Fruit fly (Drosophila melanogaster) whole organism, wandering third instar larva: ENCODE results near the gene Spt7.

Experiments used
- Abd-B ChIP-seq: fragments of >200 bp; optimal IDR thresholded peaks from 2 replicates; lab custom pipeline; 2017; ENCODE audit warnings: missing biosample characterization, missing genetic modification characterization
- CG32264 ChIP-seq: fragments of 200-800 bp; sonication (Bioruptor generic); optimal IDR thresholded peaks from 2 replicates; lab custom pipeline; 2016; ENCODE audit warnings: missing biosample characterization, missing genetic modification characterization
- CrebA ChIP-seq: fragments of 200-800 bp; sonication (Bioruptor generic); optimal IDR thresholded peaks from 2 replicates; lab custom pipeline; 2016; ENCODE audit warnings: missing biosample characterization, mild to moderate bottlenecking, missing genetic modification characterization, borderline replicate concordance
- Dfd ChIP-seq: fragments of >200 bp; optimal IDR thresholded peaks from 2 replicates; lab custom pipeline; 2017; ENCODE audit warnings: missing biosample characterization, missing genetic modification characterization
- Dif ChIP-seq: fragments of 200-275, 200-300 bp; sonication (Bioruptor generic); optimal IDR thresholded peaks from 2 replicates; lab custom pipeline; 2018; ENCODE audit warnings: missing biosample characterization, missing genetic modification characterization; ENCODE audit not compliant: partially characterized antibody
- HLH106 ChIP-seq: fragments of 200-800 bp; optimal IDR thresholded peaks from 3 replicates; lab custom pipeline; 2019; ENCODE audit warnings: missing biosample characterization, mild to moderate bottlenecking, missing genetic modification characterization, moderate library complexity
- Hnf4 ChIP-seq: fragments of 200-800 bp; sonication (Bioruptor generic); optimal IDR thresholded peaks from 2 replicates; lab custom pipeline; 2016; ENCODE audit warnings: missing biosample characterization, mild to moderate bottlenecking, missing genetic modification characterization
- Hr83 ChIP-seq: fragments of 200-300 bp; sonication (Bioruptor generic); optimal IDR thresholded peaks from 2 replicates; lab custom pipeline; 2016; ENCODE audit warnings: missing biosample characterization, mild to moderate bottlenecking, missing genetic modification characterization, moderate library complexity; ENCODE audit not compliant: poor library complexity, severe bottlenecking
- Jra ChIP-seq: sonication (Bioruptor generic); optimal IDR thresholded peaks from 2 replicates; lab custom pipeline; 2016; ENCODE audit warnings: missing biosample characterization, missing genetic modification characterization
- Myc ChIP-seq: fragments of >200 bp; optimal IDR thresholded peaks from 2 replicates; lab custom pipeline; 2017
- OdsH ChIP-seq: fragments of 200-800 bp; sonication (Bioruptor generic); optimal IDR thresholded peaks from 2 replicates; lab custom pipeline; 2016; ENCODE audit warnings: missing biosample characterization, mild to moderate bottlenecking, missing genetic modification characterization
- Rel ChIP-seq, 2 experiments: fragments of 200-800 bp; sonication (Bioruptor generic) in 1 of 2; optimal IDR thresholded peaks; 2 replicates in 1 of 2; 3 replicates in 1 of 2; lab custom pipeline; 2016 to 2019; ENCODE audit warnings: mild to moderate bottlenecking in 2 of 2, missing biosample characterization in 2 of 2, missing genetic modification characterization in 2 of 2, moderate library complexity in 1 of 2
- Sp1 ChIP-seq: fragments of 200-800 bp; sonication (Bioruptor generic); optimal IDR thresholded peaks from 3 replicates; lab custom pipeline; 2019; ENCODE audit warnings: missing biosample characterization, mild to moderate bottlenecking, missing genetic modification characterization, moderate library complexity
- Vsx2 ChIP-seq: fragments of 200-300, 225-300 bp; sonication (Bioruptor generic); optimal IDR thresholded peaks from 2 replicates; lab custom pipeline; 2018; ENCODE audit warnings: missing biosample characterization, missing genetic modification characterization; ENCODE audit not compliant: partially characterized antibody
- br ChIP-seq: fragments of 200-800 bp; sonication (Bioruptor generic); optimal IDR thresholded peaks from 2 replicates; lab custom pipeline; 2016; ENCODE audit warnings: missing biosample characterization, missing genetic modification characterization
- brk ChIP-seq: fragments of 200-800 bp; sonication (Bioruptor generic); optimal IDR thresholded peaks from 2 replicates; lab custom pipeline; 2016; ENCODE audit warnings: missing biosample characterization, mild to moderate bottlenecking, missing genetic modification characterization
- dl ChIP-seq, 2 experiments: fragments of 175-275, 200-275 bp in 1 of 2; fragments of 200-275 bp in 1 of 2; sonication (Bioruptor generic); optimal IDR thresholded peaks; lab custom pipeline; 2018; ENCODE audit warnings: mild to moderate bottlenecking in 2 of 2, missing biosample characterization in 2 of 2, missing genetic modification characterization in 2 of 2, moderate library complexity in 2 of 2; ENCODE audit not compliant: partially characterized antibody in 2 of 2, insufficient read depth in 1 of 2
- dmrt93B ChIP-seq: fragments of 200-800 bp; sonication (Bioruptor generic); optimal IDR thresholded peaks from 2 replicates; lab custom pipeline; 2018; ENCODE audit warnings: missing biosample characterization, mild to moderate bottlenecking, missing genetic modification characterization
- ey ChIP-seq: fragments of 200-800 bp; sonication (Bioruptor generic); optimal IDR thresholded peaks from 2 replicates; lab custom pipeline; 2016; ENCODE audit warnings: missing biosample characterization, missing genetic modification characterization
- foxo ChIP-seq, 2 experiments: fragments of 200-800 bp; sonication (Bioruptor generic); optimal IDR thresholded peaks; 2 replicates in 1 of 2; 3 replicates in 1 of 2; lab custom pipeline; 2016 to 2017; ENCODE audit warnings: missing biosample characterization in 2 of 2, missing genetic modification characterization in 2 of 2
- h ChIP-seq: fragments of 200-800 bp; sonication (Bioruptor generic); optimal IDR thresholded peaks from 3 replicates; lab custom pipeline; 2016; ENCODE audit warnings: missing biosample characterization, mild to moderate bottlenecking, missing genetic modification characterization
- jim ChIP-seq: fragments of 175-275, 200-325 bp; sonication (Bioruptor generic); optimal IDR thresholded peaks from 2 replicates; lab custom pipeline; 2016; ENCODE audit warnings: missing biosample characterization, mild to moderate bottlenecking, missing genetic modification characterization
- lola ChIP-seq: fragments of >200 bp; optimal IDR thresholded peaks from 2 replicates; lab custom pipeline; 2017; ENCODE audit warnings: missing biosample characterization, missing genetic modification characterization
- pan ChIP-seq: fragments of >200 bp; optimal IDR thresholded peaks from 2 replicates; lab custom pipeline; 2017
- psq ChIP-seq: fragments of 200-800 bp; sonication (Bioruptor generic); optimal IDR thresholded peaks from 3 replicates; lab custom pipeline; 2017; ENCODE audit warnings: missing biosample characterization, mild to moderate bottlenecking, missing genetic modification characterization, moderate library complexity
- rgr ChIP-seq: fragments of 200-800 bp; sonication (Bioruptor generic); optimal IDR thresholded peaks from 3 replicates; lab custom pipeline; 2016; ENCODE audit warnings: missing biosample characterization, mild to moderate bottlenecking, missing genetic modification characterization
- sage ChIP-seq: fragments of 200-800 bp; sonication (Bioruptor generic); optimal IDR thresholded peaks from 2 replicates; lab custom pipeline; 2016; ENCODE audit warnings: missing biosample characterization, mild to moderate bottlenecking, missing genetic modification characterization
- sv ChIP-seq: fragments of 200-800 bp; sonication (Bioruptor generic); optimal IDR thresholded peaks from 3 replicates; lab custom pipeline; 2016; ENCODE audit warnings: missing biosample characterization, missing genetic modification characterization
- tai ChIP-seq: sonication (Bioruptor generic); optimal IDR thresholded peaks from 2 replicates; lab custom pipeline; 2016; ENCODE audit warnings: missing biosample characterization, missing genetic modification characterization
- usp ChIP-seq: fragments of >200 bp; optimal IDR thresholded peaks from 2 replicates; lab custom pipeline; 2017; ENCODE audit warnings: missing biosample characterization, missing genetic modification characterization
- woc ChIP-seq: sonication (Bioruptor generic); optimal IDR thresholded peaks from 2 replicates; lab custom pipeline; 2016; ENCODE audit warnings: missing biosample characterization, mild to moderate bottlenecking, missing genetic modification characterization

The Spt7 gene

dm6 chrX:17884567-17884966 lies 34.3 kb downstream of the Spt7 start:
- TF ChIP-seq tai (GFP tag; lab: Kevin White, UChicago) (no peak), Myc (no peak), rgr (GFP tag; lab: Kevin White, UChicago) (no peak), woc (GFP tag; lab: Kevin White, UChicago) (no peak), Abd-B (no peak), Sp1 (GFP tag; lab: Kevin White, UChicago) (no peak), dmrt93B (GFP tag; lab: Kevin White, UChicago) (no peak), sage (GFP tag; lab: Kevin White, UChicago) (no peak), lola (GFP tag; lab: Kevin White, UChicago) (no peak), CG32264 (no peak), Jra (GFP tag; lab: Kevin White, UChicago) (no peak), pan (lab: Kevin White, UChicago) (no peak), jim (GFP tag; lab: Kevin White, UChicago) (no peak), dl (GFP tag; optimal IDR thresholded peaks at IDR 0.05; lab: Kevin White, UChicago; ENCODE audit: insufficient read depth in 1 of 2, partially characterized antibody in 2 of 2) (no peak), brk (no peak), foxo (GFP tag; optimal IDR thresholded peaks at IDR 0.05; lab: Kevin White, UChicago) (no peak), OdsH (no peak), Vsx2 (GFP tag; lab: Kevin White, UChicago) (no peak), ey (GFP tag; lab: Kevin White, UChicago) (no peak), usp (GFP tag; lab: Kevin White, UChicago) (no peak)

- peak; percentile 13 for TF ChIP-seq psq
- no peak for TF ChIP-seq sv (GFP tag; lab: Kevin White, UChicago)
Observed at dm6 chrX:17885295-17885694, 35.0 kb downstream of the Spt7 start.

- TF ChIP-seq dl (GFP tag; optimal IDR thresholded peaks at IDR 0.05; lab: Kevin White, UChicago; ENCODE audit: insufficient read depth in 1 of 2, partially characterized antibody in 2 of 2) (no peak), h (GFP tag; lab: Kevin White, UChicago) (no peak), sage (GFP tag; lab: Kevin White, UChicago) (no peak), pan (lab: Kevin White, UChicago) (no peak), Abd-B (no peak), jim (GFP tag; lab: Kevin White, UChicago) (no peak), brk (no peak), Sp1 (GFP tag; lab: Kevin White, UChicago) (no peak), Hnf4 (no peak), tai (GFP tag; lab: Kevin White, UChicago) (no peak), CrebA (no peak), Jra (GFP tag; lab: Kevin White, UChicago) (no peak), CG32264 (no peak)
Observed at dm6 chrX:17886107-17886448, 35.8 kb downstream of the Spt7 start.

- TF ChIP-seq Sp1 (GFP tag; lab: Kevin White, UChicago) (peak; percentile 38), br (GFP tag; lab: Kevin White, UChicago) (peak; percentile 44), foxo (GFP tag; optimal IDR thresholded peaks at IDR 0.05; lab: Kevin White, UChicago) (no peak), Dif (GFP tag; lab: Kevin White, UChicago) (no peak), psq (peak; percentile 69), Dfd (GFP tag; lab: Kevin White, UChicago) (peak; percentile 46), h (GFP tag; lab: Kevin White, UChicago) (peak; percentile 28), Rel (GFP tag; optimal IDR thresholded peaks at IDR 0.05; lab: Kevin White, UChicago) (no peak), Rel (tag; optimal IDR thresholded peaks at IDR 0.05; lab: Kevin White, UChicago) (peak; percentile 99), Hr83 (GFP tag; lab: Kevin White, UChicago) (no peak), ey (GFP tag; lab: Kevin White, UChicago) (peak; percentile 1), sv (GFP tag; lab: Kevin White, UChicago) (peak; percentile 1), HLH106 (peak; percentile 24), brk (peak; percentile 56)
- TF ChIP-seq, all 38 proteins: peak for 10
Observed at dm6 chrX:17886449-17887207, 36.4 kb downstream of the Spt7 start.
